Worm (Caenorhabditis elegans): Measurements from ENCODE around the gene egas-1.

- no peak for TF ChIP-seq ceh-13 (GFP tag; optimal IDR thresholded peaks at IDR 0.05)
- no peak for TF ChIP-seq tbx-11 (GFP tag; IDR thresholded peaks at IDR 0.05)
- no peak for TF ChIP-seq B0310.2 (tag; optimal IDR thresholded peaks at IDR 0.05)
Measured at ce11 chrV:18689681-18690080, 49.6 kb downstream of the egas-1 start, which contains the start of the genes ubc-19 and Y69H2.7.

Measured in whole organism, early embryonic.